Fruit fly (Drosophila melanogaster): Measurements from ENCODE around the gene pav.

pav gene

dm6 chr3L:4292120-4292697 is 49.7 kb downstream of the pav start, which contains the start of the genes CG15012 and Fdx2:
Gene CG15012 (minus strand): TSS chr3L:4292246.
Gene Fdx2 (plus strand): TSS chr3L:4292482.
- TF ChIP-seq CG8319 (GFP tag; optimal IDR thresholded peaks at IDR 0.05) (no peak), dac (GFP tag; optimal IDR thresholded peaks at IDR 0.05) (no peak), Sox15 (GFP tag; optimal IDR thresholded peaks at IDR 0.05) (no peak), CG7368 (GFP tag; optimal IDR thresholded peaks at IDR 0.05) (no peak), CG6854 (GFP tag; optimal IDR thresholded peaks at IDR 0.05) (no peak), fd59A (GFP tag; optimal IDR thresholded peaks at IDR 0.05) (no peak), fd85E (GFP tag; optimal IDR thresholded peaks at IDR 0.05) (no peak), lz (GFP tag; optimal IDR thresholded peaks at IDR 0.05) (peak; percentile 33), net (GFP tag; optimal IDR thresholded peaks at IDR 0.05) (no peak), spab (GFP tag; optimal IDR thresholded peaks at IDR 0.05) (no peak), CG3032 (tag; optimal IDR thresholded peaks at IDR 0.05) (peak; percentile 30), Lpt (GFP tag; optimal IDR thresholded peaks at IDR 0.05) (no peak), cyc (GFP tag; optimal IDR thresholded peaks at IDR 0.05) (peak; percentile 34), CG6808 (GFP tag; optimal IDR thresholded peaks at IDR 0.05) (no peak), Ets96B (tag; optimal IDR thresholded peaks at IDR 0.05) (no peak), Gug (GFP tag; IDR thresholded peaks at IDR 0.05) (no peak), CG3919 (GFP tag; optimal IDR thresholded peaks at IDR 0.05) (no peak), Blimp-1 (GFP tag; optimal IDR thresholded peaks at IDR 0.05) (no peak), CG31627 (GFP tag; optimal IDR thresholded peaks at IDR 0.05) (peak; percentile 21), CG11762 (GFP tag; optimal IDR thresholded peaks at IDR 0.05; ENCODE audit: insufficient read depth) (no peak), Eip75B (GFP tag; optimal IDR thresholded peaks at IDR 0.05) (no peak), esn (GFP tag; optimal IDR thresholded peaks at IDR 0.05) (peak; percentile 51), CG10669 (GFP tag; optimal IDR thresholded peaks at IDR 0.05) (no peak), vri (GFP tag; optimal IDR thresholded peaks at IDR 0.05) (peak; percentile 57), CG10631 (GFP tag; optimal IDR thresholded peaks at IDR 0.05) (no peak), CG4318 (GFP tag; optimal IDR thresholded peaks at IDR 0.05) (no peak), Eip78C (GFP tag) (peak; percentile 21), topi (GFP tag; optimal IDR thresholded peaks at IDR 0.05) (peak; percentile 34), CG8119 (GFP tag; IDR thresholded peaks at IDR 0.05) (no peak), CG1621 (tag; optimal IDR thresholded peaks at IDR 0.05) (no peak), Sox14 (GFP tag; optimal IDR thresholded peaks at IDR 0.05) (peak; percentile 78), CG16779 (tag; optimal IDR thresholded peaks at IDR 0.05) (no peak), Hr38 (GFP tag; optimal IDR thresholded peaks at IDR 0.05) (no peak), dsx (GFP tag; optimal IDR thresholded peaks at IDR 0.05; ENCODE audit: poor library complexity, severe bottlenecking) (no peak), acj6 (GFP tag; optimal IDR thresholded peaks at IDR 0.05) (no peak), Hr4 (GFP tag; optimal IDR thresholded peaks at IDR 0.05) (no peak), eg (GFP tag; IDR thresholded peaks at IDR 0.05) (no peak), achi (GFP tag; optimal IDR thresholded peaks at IDR 0.05) (peak; percentile 6), Hr39 (GFP tag; optimal IDR thresholded peaks at IDR 0.05) (peak; percentile 35), OdsH (GFP tag; optimal IDR thresholded peaks at IDR 0.05) (no peak), CG6163 (GFP tag; IDR thresholded peaks at IDR 0.05) (no peak), Eip93F (GFP tag; optimal IDR thresholded peaks at IDR 0.05) (no peak)

dm6 chr3L:4293304-4293703 is 50.8 kb downstream of the pav start:
- TF ChIP-seq CG11762 (GFP tag; optimal IDR thresholded peaks at IDR 0.05; ENCODE audit: insufficient read depth) (no peak), CG32006 (GFP tag; optimal IDR thresholded peaks at IDR 0.05) (peak; percentile 27), CG15336 (GFP tag; IDR thresholded peaks at IDR 0.05) (peak; percentile 49)

Measured in whole organism, prepupa.